Worm (Caenorhabditis elegans) whole organism, L4 larva: Measurements from ENCODE around the gene nhx-9.

Source experiments
- D1046.2 ChIP-seq: fragments of 200-800 bp; sonication (Bioruptor generic); IDR thresholded peaks from 2 replicates; pipeline ENCODE4 v1.3.6; 2022; ENCODE audit warnings: missing genetic modification characterization, missing compliant biosample characterization
- aha-1 ChIP-seq: fragments of 150-350 bp; peaks from one replicate; lab custom pipeline; 2014; ENCODE audit warnings: missing biosample characterization, missing genetic modification characterization
- ceh-44 ChIP-seq: fragments of 200-800 bp; sonication (Bioruptor generic); IDR thresholded peaks from 2 replicates; pipeline ENCODE4 v1.3.6; 2022; ENCODE audit warnings: missing genetic modification reagents, missing genetic modification characterization, missing compliant biosample characterization
- lin-39 ChIP-seq: fragments of 150-350 bp; optimal IDR thresholded peaks from 2 replicates; lab custom pipeline; 2014; ENCODE audit warnings: missing biosample characterization, missing genetic modification reagents, missing genetic modification characterization
- lsy-2 ChIP-seq, 2 experiments: fragments of 150-350 bp in 1 of 2; sonication (generic microtip) in 1 of 2; optimal IDR thresholded peaks; 2 replicates each; lab custom pipeline; 2014 to 2017; ENCODE audit warnings: missing biosample characterization in 2 of 2, missing genetic modification characterization in 2 of 2
- nhr-25 ChIP-seq: sonication (generic microtip); optimal IDR thresholded peaks from 2 replicates; lab custom pipeline; 2017; ENCODE audit warnings: missing genetic modification characterization, mild to moderate bottlenecking, missing compliant biosample characterization, antibody characterized with exemption, moderate library complexity, borderline replicate concordance; ENCODE audit not compliant: insufficient read depth
- nhr-28 ChIP-seq: fragments of 150-350 bp; optimal IDR thresholded peaks from 2 replicates; lab custom pipeline; 2014; ENCODE audit warnings: missing biosample characterization, missing genetic modification characterization
- nhr-77 ChIP-seq: fragments of 150-350 bp; optimal IDR thresholded peaks from 2 replicates; lab custom pipeline; 2014; ENCODE audit warnings: missing biosample characterization, missing genetic modification characterization
- pha-4 ChIP-seq, 2 experiments: fragments of 150-350 bp in 1 of 2; fragments of 200-800 bp in 1 of 2; sonication (Bioruptor generic) in 1 of 2; IDR thresholded peaks in 1 of 2; optimal IDR thresholded peaks in 1 of 2; 2 replicates each; pipeline versions ENCODE4 v1.3.6 to Lab custom; 2014 to 2022; ENCODE audit warnings: missing genetic modification characterization in 2 of 2, missing genetic modification reagents in 2 of 2, missing biosample characterization in 1 of 2, missing compliant biosample characterization in 1 of 2
- rbr-2 ChIP-seq: sonication (generic microtip); optimal IDR thresholded peaks from 2 replicates; lab custom pipeline; 2016; ENCODE audit warnings: missing genotype, missing genetic modification characterization, missing compliant biosample characterization
- skn-1 ChIP-seq: fragments of 150-350 bp; optimal IDR thresholded peaks from 2 replicates; lab custom pipeline; 2014; ENCODE audit warnings: missing biosample characterization, missing genetic modification characterization
- snpc-1.2 ChIP-seq: fragments of 200-800 bp; sonication (Bioruptor generic); IDR thresholded peaks from 2 replicates; pipeline ENCODE4 v1.3.6; 2022; ENCODE audit warnings: missing genetic modification reagents, missing genetic modification characterization, missing compliant biosample characterization
- unc-62 ChIP-seq, 3 experiments: fragments of 150-350 bp in 1 of 3; sonication (generic microtip); optimal IDR thresholded peaks in 2 of 3; peaks in 1 of 3; 1 replicate in 1 of 3; 2 replicates in 2 of 3; lab custom pipeline; 2014 to 2017; ENCODE audit warnings: missing biosample characterization in 3 of 3, missing genetic modification characterization in 3 of 3, missing genetic modification reagents in 3 of 3, missing genotype in 1 of 3

DNA sequence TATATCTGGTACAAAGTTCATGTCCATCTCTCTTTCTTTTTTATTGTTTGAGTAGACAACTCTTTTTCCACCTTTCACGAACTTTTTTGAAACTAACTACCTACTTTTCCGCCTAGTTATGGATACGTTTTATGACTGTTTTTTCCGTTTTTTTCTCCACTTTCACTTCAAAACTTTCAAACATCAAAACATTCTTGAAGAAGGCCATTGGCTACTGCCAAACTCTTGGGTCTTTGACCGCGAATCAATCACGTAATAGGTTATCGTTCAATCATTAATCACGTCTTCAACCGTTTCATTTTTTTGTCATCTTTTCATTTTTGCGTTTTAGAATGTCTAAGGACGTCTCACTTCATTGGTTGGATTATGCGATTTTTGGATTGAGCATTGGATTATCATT is 6.4 kb downstream of the nhx-9 start, which contains the start of gene slc-5A12:
- TF ChIP-seq nhr-25 (tag; lab: Kevin White, UChicago) = no peak
- TF ChIP-seq D1046.2 (GFP tag; lab: Robert Waterston, UW) = no peak
- TF ChIP-seq lsy-2 (tag; optimal IDR thresholded peaks at IDR 0.05; lab: Kevin White, UChicago) = no peak
- no peak for TF ChIP-seq rbr-2 (tag; lab: Kevin White, UChicago)
- TF ChIP-seq snpc-1.2 (GFP tag; lab: Robert Waterston, UW) = no peak
- no peak for TF ChIP-seq unc-62 (GFP tag; optimal IDR thresholded peaks at IDR 0.05 in 1 of 2; lab: Kevin White, UChicago)
- TF ChIP-seq unc-62 (tag; optimal IDR thresholded peaks at IDR 0.05; lab: Kevin White, UChicago) = no peak
- TF ChIP-seq nhr-28 (tag; lab: Kevin White, UChicago) = no peak
- TF ChIP-seq lin-39 (tag; lab: Kevin White, UChicago) = no peak
- no peak for TF ChIP-seq nhr-77 (tag; lab: Kevin White, UChicago)
- no peak for TF ChIP-seq pha-4 (GFP tag; IDR thresholded peaks at IDR 0.05; lab: Robert Waterston, UW)
- TF ChIP-seq pha-4 (tag; optimal IDR thresholded peaks at IDR 0.05; lab: Kevin White, UChicago) = no peak
- no peak for TF ChIP-seq ceh-44 (GFP tag; lab: Robert Waterston, UW)
- no peak for TF ChIP-seq skn-1 (tag; lab: Kevin White, UChicago)
- no peak for TF ChIP-seq aha-1 (tag; lab: Kevin White, UChicago)
